Worm (Caenorhabditis elegans): Measurements from ENCODE around the gene C05B5.16.

DNA sequence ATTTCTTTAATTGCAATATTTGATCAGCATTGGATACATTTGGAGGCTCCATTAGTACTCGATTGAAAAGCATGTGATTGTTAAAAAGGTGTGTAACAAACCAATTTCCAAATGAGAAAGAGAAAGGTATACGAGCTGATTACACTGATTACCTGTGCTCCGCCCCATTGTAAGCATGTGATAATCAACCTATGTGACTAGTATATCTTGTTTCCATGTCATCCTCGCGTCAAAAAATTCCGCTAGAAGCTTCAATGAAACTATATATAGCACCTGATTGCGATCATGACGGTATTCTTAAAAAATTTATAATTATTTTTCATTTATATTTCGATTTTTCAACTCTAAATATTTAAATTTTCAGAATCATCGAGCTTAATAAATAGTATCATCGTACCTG, 18.3 kb downstream of the C05B5.16 start, which contains the start of gene M04D8.4:
- TF ChIP-seq F49E8.2 (tag; optimal IDR thresholded peaks at IDR 0.05; ENCODE audit: insufficient read depth) (no peak), T26A5.8 (tag; optimal IDR thresholded peaks at IDR 0.05) (no peak)
